Worm (Caenorhabditis elegans) whole organism, L4 larva: ENCODE data around the gene spp-1.

Experiments used
- ama-1 ChIP-seq: fragments of 150-350 bp; optimal IDR thresholded peaks from 2 replicates; lab custom pipeline; 2014; ENCODE audit warnings: inconsistent platforms, mixed read lengths
- daf-8 ChIP-seq: fragments of 200-800 bp; sonication (Bioruptor generic); IDR thresholded peaks from 2 replicates; pipeline ENCODE4 v1.3.6; 2022; ENCODE audit warnings: missing genetic modification characterization, missing compliant biosample characterization
- egl-27 ChIP-seq: sonication (generic microtip); optimal IDR thresholded peaks from 3 replicates; lab custom pipeline; 2017; ENCODE audit warnings: missing biosample characterization, missing genetic modification reagents, missing genetic modification characterization

ce11 chrIII:10391628-10392027 is 36.2 kb upstream of the spp-1 start, which contains the start of gene M03C11.9:
- TF ChIP-seq egl-27 (tag; lab: Kevin White, UChicago), result no peak
- TF ChIP-seq ama-1 (lab: Kevin White, UChicago), result no peak
- TF ChIP-seq daf-8 (GFP tag; lab: Robert Waterston, UW), result no peak
